Worm (Caenorhabditis elegans) whole organism, midembryonic: ENCODE results near the gene mpz-6.

Experiments
- T22C8.4 ChIP-seq: fragments of 200-800 bp; sonication (Bioruptor generic); IDR thresholded peaks from 2 replicates; pipeline ENCODE4 v1.3.6; 2022; ENCODE audit warnings: missing genetic modification characterization, missing compliant biosample characterization
- cog-1 ChIP-seq: sonication (generic microtip); optimal IDR thresholded peaks from 2 replicates; lab custom pipeline; 2016; ENCODE audit warnings: missing genetic modification characterization, missing compliant biosample characterization
- flt-1 ChIP-seq: fragments of 200-800 bp; sonication (Bioruptor generic); IDR thresholded peaks from 2 replicates; pipeline ENCODE4 v1.3.6; 2022; ENCODE audit warnings: missing genetic modification characterization, missing compliant biosample characterization
- med-1 ChIP-seq: sonication (generic microtip); optimal IDR thresholded peaks from 2 replicates; lab custom pipeline; 2017; ENCODE audit warnings: missing genetic modification characterization, mild to moderate bottlenecking, missing compliant biosample characterization, antibody characterized with exemption, missing genetic modification reagents; ENCODE audit not compliant: insufficient read depth
- tab-1 ChIP-seq: fragments of 200-800 bp; sonication (Bioruptor generic); IDR thresholded peaks from 2 replicates; pipeline ENCODE4 v1.3.6; 2022; ENCODE audit warnings: missing genetic modification characterization, missing compliant biosample characterization

DNA sequence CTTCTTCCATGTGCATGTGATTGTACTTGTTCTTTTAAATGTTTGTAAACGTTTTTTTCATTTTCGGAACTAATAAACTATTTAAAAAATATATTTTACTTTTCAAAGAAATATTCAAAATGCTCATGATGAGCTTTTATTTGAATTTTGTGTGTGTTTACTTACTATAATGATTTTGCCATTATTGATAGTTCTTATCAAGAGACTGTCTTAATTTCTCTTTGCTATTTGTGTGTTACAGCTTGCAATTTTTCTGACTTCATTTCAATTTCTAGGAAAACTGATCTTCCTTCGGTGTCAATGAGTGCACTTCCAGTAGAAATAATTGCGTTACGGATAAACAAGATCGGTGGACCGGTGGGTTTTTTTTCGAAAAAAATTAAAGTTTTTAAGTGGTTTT is 32.1 kb downstream of the mpz-6 start, which contains the start of gene C06C3.12:
- TF ChIP-seq tab-1 (GFP tag; lab: Robert Waterston, UW) (no peak), flt-1 (GFP tag; lab: Robert Waterston, UW) (no peak), cog-1 (tag; lab: Kevin White, UChicago) (no peak), med-1 (GFP tag; lab: Kevin White, UChicago) (no peak), T22C8.4 (GFP tag; lab: Robert Waterston, UW) (no peak)
